Fruit fly (Drosophila melanogaster) whole organism, prepupa: Measurements from ENCODE around the gene CG17111.

Source experiments
- CG31627 ChIP-seq: fragments of 200-800 bp; sonication (Bioruptor generic); optimal IDR thresholded peaks from 3 replicates; lab custom pipeline; 2016; ENCODE audit warnings: missing biosample characterization, missing genetic modification characterization
- Eip75B ChIP-seq: fragments of 200-800 bp; sonication (Bioruptor generic); optimal IDR thresholded peaks from 3 replicates; lab custom pipeline; 2016; ENCODE audit warnings: missing biosample characterization, missing genetic modification characterization
- Lpt ChIP-seq: fragments of 200-800 bp; sonication (Bioruptor generic); optimal IDR thresholded peaks from 3 replicates; lab custom pipeline; 2016; ENCODE audit warnings: missing biosample characterization, missing genetic modification characterization
- Sox102F ChIP-seq: fragments of 200-800 bp; sonication (Bioruptor generic); optimal IDR thresholded peaks from 2 replicates; lab custom pipeline; 2016; ENCODE audit warnings: missing biosample characterization, mild to moderate bottlenecking, missing genetic modification characterization

DNA sequence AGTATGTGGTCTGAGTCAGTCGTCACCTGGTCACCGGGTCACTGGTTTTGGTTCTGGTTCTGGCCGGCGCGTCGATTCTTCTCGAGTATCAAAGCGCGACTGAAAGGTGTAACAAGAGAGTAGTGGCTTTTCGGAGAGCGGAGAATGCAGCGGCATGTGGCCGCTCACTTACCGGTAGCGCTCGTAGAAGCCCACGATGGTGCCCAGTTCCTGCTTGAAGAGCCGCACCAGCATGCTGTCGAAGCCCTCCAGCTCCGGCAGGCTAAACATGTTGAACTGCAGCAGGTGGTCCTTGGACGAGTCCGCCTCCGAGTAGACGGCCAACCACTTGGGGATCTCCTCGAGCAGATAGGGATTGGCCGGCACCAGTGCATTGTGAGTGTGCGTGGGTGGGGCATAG, 8.2 kb downstream of the CG17111 start, which contains the start of gene Ctns:
- TF ChIP-seq Eip75B (GFP tag; lab: Kevin White, UChicago) (no peak), Sox102F (no peak), Lpt (GFP tag; lab: Kevin White, UChicago) (no peak), CG31627 (GFP tag; lab: Kevin White, UChicago) (no peak)
